Worm (Caenorhabditis elegans) whole organism, mixed stage, embryonic: ENCODE results near the gene snrp-200.
A peak's percentile ranks its signal among the peaks of the same experiment; 100 is the strongest.

Experiments
- M03D4.4 ChIP-seq: sonication (generic microtip); optimal IDR thresholded peaks from 2 replicates; lab custom pipeline; 2017; ENCODE audit warnings: mild to moderate bottlenecking, missing genetic modification characterization, missing compliant biosample characterization
- blmp-1 ChIP-seq: fragments of 150-350 bp; optimal IDR thresholded peaks from 2 replicates; lab custom pipeline; 2014; ENCODE audit warnings: missing biosample characterization, missing genetic modification characterization
- ceh-39 ChIP-seq: fragments of 150-350 bp; optimal IDR thresholded peaks from 2 replicates; lab custom pipeline; 2014; ENCODE audit warnings: missing biosample characterization, missing genetic modification characterization
- ceh-83 ChIP-seq: fragments of 200-800 bp; sonication (Bioruptor generic); optimal IDR thresholded peaks from 2 replicates; lab custom pipeline; 2018; ENCODE audit warnings: mild to moderate bottlenecking, missing genetic modification characterization, missing compliant biosample characterization
- ces-1 ChIP-seq: fragments of 150-350 bp; optimal IDR thresholded peaks from 2 replicates; lab custom pipeline; 2014; ENCODE audit warnings: missing biosample characterization, missing genetic modification reagents, missing genetic modification characterization
- cnd-1 ChIP-seq: fragments of 200-800 bp; sonication (Bioruptor generic); optimal IDR thresholded peaks from 2 replicates; lab custom pipeline; 2018; ENCODE audit warnings: mild to moderate bottlenecking, missing genetic modification characterization, missing compliant biosample characterization
- drap-1 ChIP-seq: fragments of 200-800 bp; sonication (Bioruptor generic); optimal IDR thresholded peaks from 3 replicates; lab custom pipeline; 2018; ENCODE audit warnings: mild to moderate bottlenecking, missing genetic modification characterization, missing compliant biosample characterization
- elt-1 ChIP-seq: sonication (generic microtip); optimal IDR thresholded peaks from 2 replicates; lab custom pipeline; 2017; ENCODE audit warnings: missing genetic modification characterization, mild to moderate bottlenecking, missing compliant biosample characterization, antibody characterized with exemption, moderate library complexity, borderline replicate concordance; ENCODE audit not compliant: insufficient read depth
- elt-3 ChIP-seq: fragments of 150-350 bp; optimal IDR thresholded peaks from 2 replicates; lab custom pipeline; 2014; ENCODE audit warnings: missing biosample characterization, missing genetic modification characterization
- flh-1 ChIP-seq: fragments of 200-800 bp; sonication (Bioruptor generic); optimal IDR thresholded peaks from 2 replicates; lab custom pipeline; 2018; ENCODE audit warnings: mild to moderate bottlenecking, missing genetic modification characterization, moderate library complexity, missing compliant biosample characterization
- ham-2 ChIP-seq: fragments of 200-800 bp; sonication (Bioruptor generic); optimal IDR thresholded peaks from 2 replicates; lab custom pipeline; 2018; ENCODE audit warnings: mild to moderate bottlenecking, missing genetic modification characterization, missing compliant biosample characterization
- hlh-1 ChIP-seq: fragments of 150-350 bp; optimal IDR thresholded peaks from 2 replicates; lab custom pipeline; 2014; ENCODE audit warnings: missing biosample characterization, missing genetic modification reagents, missing genetic modification characterization
- lin-32 ChIP-seq: fragments of 200-800 bp; sonication (Bioruptor generic); optimal IDR thresholded peaks from 2 replicates; lab custom pipeline; 2018; ENCODE audit warnings: mild to moderate bottlenecking, missing genetic modification characterization, missing compliant biosample characterization
- mab-5 ChIP-seq: fragments of 150-350 bp; optimal IDR thresholded peaks from 2 replicates; lab custom pipeline; 2014; ENCODE audit warnings: missing biosample characterization, missing genetic modification characterization
- mls-2 ChIP-seq: sonication (generic microtip); optimal IDR thresholded peaks from 2 replicates; lab custom pipeline; 2016; ENCODE audit warnings: mild to moderate bottlenecking, missing genetic modification characterization, moderate library complexity, missing compliant biosample characterization
- nhr-12 ChIP-seq: fragments of 150-350 bp; optimal IDR thresholded peaks from 2 replicates; lab custom pipeline; 2014; ENCODE audit warnings: missing biosample characterization, missing genetic modification characterization
- nhr-2 ChIP-seq: fragments of 150-350 bp; optimal IDR thresholded peaks from 2 replicates; lab custom pipeline; 2014; ENCODE audit warnings: missing biosample characterization, missing genetic modification characterization
- nhr-237 ChIP-seq: fragments of 150-350 bp; optimal IDR thresholded peaks from 2 replicates; lab custom pipeline; 2014; ENCODE audit warnings: missing biosample characterization, missing genetic modification characterization
- nhr-76 ChIP-seq: sonication (generic microtip); optimal IDR thresholded peaks from 2 replicates; lab custom pipeline; 2017; ENCODE audit warnings: missing biosample characterization, missing genetic modification characterization
- pha-4 ChIP-seq: fragments of 150-350 bp; optimal IDR thresholded peaks from 2 replicates; lab custom pipeline; 2018; ENCODE audit warnings: missing biosample characterization, missing genetic modification reagents, missing genetic modification characterization
- sem-2 ChIP-seq: fragments of 200-800 bp; sonication (Bioruptor generic); optimal IDR thresholded peaks from 2 replicates; lab custom pipeline; 2018; ENCODE audit warnings: mild to moderate bottlenecking, missing genetic modification characterization, missing compliant biosample characterization
- snpc-4 ChIP-seq: fragments of 150-350 bp; optimal IDR thresholded peaks from 2 replicates; lab custom pipeline; 2014; ENCODE audit warnings: missing biosample characterization, missing genetic modification characterization
- sptf-1 ChIP-seq: sonication (generic microtip); optimal IDR thresholded peaks from 2 replicates; lab custom pipeline; 2017; ENCODE audit warnings: mild to moderate bottlenecking, missing genetic modification characterization, moderate library complexity, missing compliant biosample characterization
- tbx-8 ChIP-seq: fragments of 200-800 bp; sonication (Bioruptor generic); optimal IDR thresholded peaks from 2 replicates; lab custom pipeline; 2018; ENCODE audit warnings: mild to moderate bottlenecking, missing genetic modification characterization, moderate library complexity, missing compliant biosample characterization
- unc-39 ChIP-seq: fragments of 150-350 bp; optimal IDR thresholded peaks from 2 replicates; lab custom pipeline; 2014; ENCODE audit warnings: missing biosample characterization, missing genetic modification characterization
- unc-62 ChIP-seq: fragments of 150-350 bp; optimal IDR thresholded peaks from 2 replicates; lab custom pipeline; 2014; ENCODE audit warnings: missing biosample characterization, missing genetic modification reagents, missing genetic modification characterization
- zip-8 ChIP-seq: fragments of 150-350 bp; optimal IDR thresholded peaks from 2 replicates; lab custom pipeline; 2014; ENCODE audit warnings: missing biosample characterization, missing genetic modification characterization

snrp-200 gene

DNA sequence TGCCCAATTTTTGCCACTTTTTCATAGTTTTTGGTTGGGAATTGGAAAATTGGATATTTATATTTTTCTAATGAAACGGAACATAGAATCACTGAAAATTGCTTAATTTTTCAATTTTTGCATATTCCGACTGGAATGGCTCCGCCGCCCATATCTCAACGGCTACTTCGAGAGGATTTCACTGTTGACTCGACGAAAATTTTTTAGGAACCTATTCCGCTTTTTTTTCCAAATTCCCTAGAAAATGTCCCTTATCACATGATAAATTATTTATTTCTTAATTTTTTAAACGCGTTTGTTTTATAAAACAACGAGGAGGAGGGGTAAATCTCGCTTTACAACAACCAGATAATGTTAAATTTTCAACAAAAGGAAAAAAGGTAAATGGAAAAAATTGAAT is 10.0 kb downstream of the snrp-200 start:
- no peak for TF ChIP-seq zip-8 (tag; lab: Kevin White, UChicago)
- TF ChIP-seq mls-2 (tag; lab: Kevin White, UChicago) = no peak
- TF ChIP-seq ham-2 (GFP tag; lab: Kevin White, UChicago) = no peak
- no peak for TF ChIP-seq nhr-237
- no peak for TF ChIP-seq sptf-1 (tag; lab: Kevin White, UChicago)
- TF ChIP-seq elt-1 (tag; lab: Kevin White, UChicago) = no peak
- no peak for TF ChIP-seq snpc-4 (tag; lab: Kevin White, UChicago)
- no peak for TF ChIP-seq blmp-1 (tag; lab: Kevin White, UChicago)
- no peak for TF ChIP-seq nhr-12
- TF ChIP-seq, all 35 proteins: peak for 0

DNA sequence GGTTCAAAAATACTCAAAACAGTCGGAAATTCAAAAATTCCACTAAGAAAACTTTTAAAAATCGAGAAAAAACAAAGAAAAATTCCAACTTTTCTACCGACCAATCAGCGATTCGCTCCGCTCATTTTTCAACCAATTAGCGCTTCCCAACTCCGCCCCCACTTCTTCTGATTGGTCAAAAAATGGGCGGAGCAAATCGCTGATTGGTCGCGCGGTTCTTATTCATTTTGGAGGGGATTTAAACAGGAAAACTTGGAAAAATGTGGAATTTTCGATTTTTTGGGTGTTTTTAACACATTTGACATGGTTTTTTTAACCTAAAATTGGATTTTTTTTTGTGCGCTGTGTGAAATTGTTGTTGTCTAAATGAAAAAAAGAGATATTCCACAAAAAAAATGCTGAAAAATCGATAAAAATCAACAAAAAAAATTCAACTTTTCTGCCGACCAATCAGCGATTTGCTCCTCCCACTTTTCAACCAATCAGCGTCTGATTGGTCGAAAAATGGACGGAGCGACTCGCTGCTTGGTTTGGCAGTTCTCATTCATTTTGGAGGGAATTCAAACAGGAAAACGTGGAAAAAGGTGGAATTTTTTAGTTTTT is 13.9 kb downstream of the snrp-200 start:
- TF ChIP-seq nhr-2 (tag; lab: Kevin White, UChicago) (no peak), ham-2 (GFP tag; lab: Kevin White, UChicago) (no peak), zip-8 (tag; lab: Kevin White, UChicago) (no peak), cnd-1 (tag; lab: Kevin White, UChicago) (no peak), unc-39 (no peak), tbx-8 (GFP tag; lab: Kevin White, UChicago) (no peak), mls-2 (tag; lab: Kevin White, UChicago) (no peak)

DNA sequence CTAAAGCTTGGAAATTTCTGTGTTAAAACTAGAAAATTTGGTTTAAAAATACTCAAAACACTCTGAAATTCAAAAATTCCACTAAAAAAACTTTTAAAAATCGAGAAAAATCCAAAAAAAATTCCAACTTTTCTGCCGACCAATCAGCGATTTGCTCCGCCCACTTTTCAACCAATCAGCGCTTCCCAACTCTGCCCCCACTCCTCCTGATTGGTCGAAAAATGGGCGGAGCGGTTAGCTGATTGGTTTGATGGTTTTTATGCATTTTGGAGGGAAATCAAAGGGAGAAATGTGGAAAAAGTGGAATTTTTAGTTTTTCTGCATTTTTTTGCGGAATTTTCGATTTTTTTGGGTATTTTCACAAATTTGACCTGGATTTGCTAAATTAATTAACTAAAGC is 14.7 kb downstream of the snrp-200 start:
- no peak for TF ChIP-seq flh-1 (GFP tag; lab: Kevin White, UChicago)

DNA sequence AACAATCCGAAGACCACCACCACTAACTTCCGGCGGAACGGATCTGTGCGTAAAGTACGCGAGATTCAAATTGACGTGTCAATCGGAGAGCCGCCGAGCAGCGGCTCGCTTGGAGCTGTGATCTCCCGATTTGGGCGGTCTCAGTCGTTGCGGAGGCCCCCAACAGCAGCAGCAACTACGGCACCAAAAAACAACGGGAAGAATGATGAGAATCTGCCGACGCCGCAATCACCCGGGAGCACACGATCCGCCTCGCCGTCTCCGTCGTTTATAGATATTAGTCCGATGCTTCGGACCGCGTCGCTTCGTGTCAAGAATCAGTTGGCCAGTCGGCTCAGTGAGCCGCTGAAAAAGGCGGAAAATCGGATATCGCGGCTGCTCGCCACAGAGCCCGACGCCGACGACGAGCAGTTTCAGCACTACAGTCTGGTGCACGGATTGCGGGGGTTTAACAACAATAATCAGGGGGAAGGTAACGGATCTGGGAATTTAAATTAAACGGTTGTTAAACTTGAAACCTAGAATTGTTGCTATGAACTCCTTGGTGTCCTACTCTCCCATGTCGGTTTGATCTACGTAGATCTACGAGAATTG is 20.9 kb downstream of the snrp-200 start:
- no peak for TF ChIP-seq hlh-1 (tag; lab: Kevin White, UChicago)
- no peak for TF ChIP-seq ceh-83 (GFP tag; lab: Kevin White, UChicago)
- no peak for TF ChIP-seq mab-5 (tag; lab: Kevin White, UChicago)
- no peak for TF ChIP-seq ham-2 (GFP tag; lab: Kevin White, UChicago)
- TF ChIP-seq drap-1 = no peak
- no peak for TF ChIP-seq nhr-12
- TF ChIP-seq elt-1 (tag; lab: Kevin White, UChicago) = no peak
- no peak for TF ChIP-seq sem-2 (GFP tag; lab: Kevin White, UChicago)
- TF ChIP-seq ceh-39 (tag; lab: Kevin White, UChicago) = no peak
- no peak for TF ChIP-seq lin-32 (GFP tag; lab: Kevin White, UChicago)
- TF ChIP-seq cnd-1 (tag; lab: Kevin White, UChicago) = no peak

DNA sequence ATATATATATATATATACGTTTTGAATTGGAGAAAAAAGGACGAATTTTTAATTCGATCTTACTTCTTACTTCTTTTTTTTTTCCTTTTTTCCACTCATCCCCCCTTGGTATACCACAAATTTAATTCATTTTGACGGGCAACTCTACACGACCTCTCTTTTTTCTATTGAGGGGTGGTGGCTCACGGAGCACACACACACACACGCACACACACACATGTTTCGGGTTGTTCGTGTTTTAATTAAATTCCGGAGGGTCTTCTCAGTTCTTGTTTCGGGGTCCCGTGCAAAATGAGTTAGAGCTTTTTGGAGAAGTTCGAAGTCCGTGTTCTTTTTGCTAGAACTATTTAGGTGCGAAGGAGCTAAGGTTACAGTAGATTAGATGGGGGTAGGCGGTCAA is 25.2 kb downstream of the snrp-200 start:
- TF ChIP-seq pha-4 (tag; lab: Kevin White, UChicago) (no peak), ham-2 (GFP tag; lab: Kevin White, UChicago) (no peak), ces-1 (GFP tag; lab: Kevin White, UChicago) (peak; percentile 86), nhr-76 (tag; lab: Kevin White, UChicago) (no peak), unc-62 (GFP tag; lab: Kevin White, UChicago) (no peak)

DNA sequence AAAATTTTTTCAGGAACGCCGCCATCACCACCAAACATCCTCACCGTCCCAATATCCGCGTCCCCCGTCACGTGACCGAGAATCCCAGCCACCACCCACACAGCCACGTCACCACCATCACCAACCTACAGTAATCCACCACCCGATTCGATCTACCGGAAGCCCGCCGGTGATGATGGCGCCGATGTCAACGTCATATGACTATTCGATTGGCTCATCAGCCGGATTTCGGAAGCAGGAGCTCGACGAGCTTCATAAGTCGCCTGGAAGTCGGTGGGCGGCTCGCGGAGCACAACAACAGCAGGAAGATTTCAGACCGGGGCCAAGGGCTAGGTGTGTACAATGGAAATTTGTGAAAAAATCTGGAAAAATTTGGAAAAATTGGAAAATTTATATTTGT is 40.6 kb downstream of the snrp-200 start:
- no peak for TF ChIP-seq tbx-8 (GFP tag; lab: Kevin White, UChicago)
- TF ChIP-seq hlh-1 (tag; lab: Kevin White, UChicago) = no peak
- no peak for TF ChIP-seq M03D4.4
- no peak for TF ChIP-seq snpc-4 (tag; lab: Kevin White, UChicago)
- no peak for TF ChIP-seq nhr-76 (tag; lab: Kevin White, UChicago)
- TF ChIP-seq ces-1 (GFP tag; lab: Kevin White, UChicago) = no peak
- no peak for TF ChIP-seq unc-62 (GFP tag; lab: Kevin White, UChicago)
- no peak for TF ChIP-seq nhr-237
- TF ChIP-seq mls-2 (tag; lab: Kevin White, UChicago) = no peak
- no peak for TF ChIP-seq blmp-1 (tag; lab: Kevin White, UChicago)
- TF ChIP-seq flh-1 (GFP tag; lab: Kevin White, UChicago) = no peak
- no peak for TF ChIP-seq pha-4 (tag; lab: Kevin White, UChicago)
- TF ChIP-seq elt-3 = no peak
- TF ChIP-seq drap-1 = no peak
- TF ChIP-seq nhr-12 = no peak
